Worm (Caenorhabditis elegans) whole organism, L4 larva: ENCODE data around the gene Y75B8A.8.
A peak's percentile ranks its signal among the peaks of the same experiment; 100 is the strongest.

Experiments
- F37D6.2 ChIP-seq: sonication (generic microtip); optimal IDR thresholded peaks from 2 replicates; lab custom pipeline; 2016; ENCODE audit warnings: mild to moderate bottlenecking, missing genetic modification characterization, missing compliant biosample characterization
- T20F7.1 ChIP-seq: fragments of 200-800 bp; sonication (Bioruptor generic); optimal IDR thresholded peaks from 2 replicates; lab custom pipeline; 2018; ENCODE audit warnings: mild to moderate bottlenecking, missing genetic modification characterization, missing compliant biosample characterization
- T26A8.4 ChIP-seq: fragments of 200-800 bp; sonication (Bioruptor generic); IDR thresholded peaks from 2 replicates; pipeline ENCODE4 v1.3.6; 2022; ENCODE audit warnings: missing genetic modification characterization, missing compliant biosample characterization
- Y105C5A.15 ChIP-seq: fragments of 200-800 bp; sonication (Bioruptor generic); IDR thresholded peaks from 2 replicates; pipeline ENCODE4 v1.3.6; 2022; ENCODE audit warnings: missing genetic modification characterization, missing compliant biosample characterization
- Y48G9A.11 ChIP-seq: fragments of 200-800 bp; sonication (Bioruptor generic); IDR thresholded peaks from 2 replicates; pipeline ENCODE4 v1.3.6; 2022; ENCODE audit warnings: missing genetic modification reagents, missing genetic modification characterization, missing compliant biosample characterization
- Y75B8A.6 ChIP-seq: fragments of 200-800 bp; sonication (Bioruptor generic); IDR thresholded peaks from 2 replicates; pipeline ENCODE4 v1.3.6; 2022; ENCODE audit warnings: missing genetic modification reagents, missing genetic modification characterization, missing compliant biosample characterization
- arid-1 ChIP-seq: fragments of 200-800 bp; sonication (Bioruptor generic); conservative IDR thresholded peaks from 2 replicates; pipeline ENCODE4 v1.3.6; 2022; ENCODE audit warnings: missing genetic modification reagents, missing genetic modification characterization, missing compliant biosample characterization
- ceh-28 ChIP-seq: fragments of 150-350 bp; optimal IDR thresholded peaks from 2 replicates; lab custom pipeline; 2014; ENCODE audit warnings: missing biosample characterization, missing genetic modification reagents, missing genetic modification characterization
- ces-1 ChIP-seq: fragments of 150-350 bp; sonication (generic microtip); optimal IDR thresholded peaks from 4 replicates; lab custom pipeline; 2014; ENCODE audit warnings: missing biosample characterization, missing genetic modification reagents, missing genetic modification characterization
- daf-12 ChIP-seq: fragments of 150-350 bp; optimal IDR thresholded peaks from 2 replicates; lab custom pipeline; 2014; ENCODE audit warnings: missing biosample characterization, missing genetic modification reagents, missing genetic modification characterization
- daf-16 ChIP-seq, 3 experiments: sonication (generic microtip); optimal IDR thresholded peaks; 2 replicates each; lab custom pipeline; 2016 to 2017; ENCODE audit warnings: missing genetic modification characterization in 3 of 3, missing genetic modification reagents in 3 of 3, mild to moderate bottlenecking in 2 of 3, missing compliant biosample characterization in 2 of 3, missing biosample characterization in 1 of 3, moderate library complexity in 1 of 3
- daf-19 ChIP-seq: fragments of 200-800 bp; sonication (Bioruptor generic); conservative IDR thresholded peaks from 2 replicates; pipeline ENCODE4 v1.3.6; 2022; ENCODE audit warnings: missing genetic modification characterization, missing compliant biosample characterization
- daf-8 ChIP-seq: fragments of 200-800 bp; sonication (Bioruptor generic); IDR thresholded peaks from 2 replicates; pipeline ENCODE4 v1.3.6; 2022; ENCODE audit warnings: missing genetic modification characterization, missing compliant biosample characterization
- dmd-8 ChIP-seq: fragments of 200-800 bp; sonication (Bioruptor generic); IDR thresholded peaks from 2 replicates; pipeline ENCODE4 v1.3.6; 2022; ENCODE audit warnings: missing genetic modification characterization, missing compliant biosample characterization
- dpl-1 ChIP-seq: fragments of 150-350 bp; optimal IDR thresholded peaks from 2 replicates; lab custom pipeline; 2014; ENCODE audit warnings: missing biosample characterization, missing genetic modification reagents, missing genetic modification characterization
- duxl-1 ChIP-seq: sonication (generic microtip); optimal IDR thresholded peaks from 2 replicates; lab custom pipeline; 2016; ENCODE audit warnings: mild to moderate bottlenecking, missing genetic modification characterization, moderate library complexity, missing compliant biosample characterization; ENCODE audit not compliant: poor library complexity
- dve-1 ChIP-seq: sonication (generic microtip); optimal IDR thresholded peaks from 2 replicates; lab custom pipeline; 2017; ENCODE audit warnings: antibody characterized with exemption, mild to moderate bottlenecking, missing genetic modification characterization, missing compliant biosample characterization; ENCODE audit not compliant: insufficient read depth
- egl-27 ChIP-seq: sonication (generic microtip); optimal IDR thresholded peaks from 3 replicates; lab custom pipeline; 2017; ENCODE audit warnings: missing biosample characterization, missing genetic modification reagents, missing genetic modification characterization
- fos-1 ChIP-seq: fragments of 150-350 bp; optimal IDR thresholded peaks from 2 replicates; lab custom pipeline; 2014; ENCODE audit warnings: missing biosample characterization, missing genetic modification characterization
- gei-8 ChIP-seq: fragments of 200-800 bp; sonication (Bioruptor generic); optimal IDR thresholded peaks from 2 replicates; lab custom pipeline; 2018; ENCODE audit warnings: mild to moderate bottlenecking, missing genetic modification characterization, missing compliant biosample characterization
- hlh-11 ChIP-seq: fragments of 200-800 bp; sonication (Bioruptor generic); optimal IDR thresholded peaks from 2 replicates; lab custom pipeline; 2018; ENCODE audit warnings: mild to moderate bottlenecking, missing genetic modification characterization, missing compliant biosample characterization
- hlh-30 ChIP-seq: sonication (generic microtip); optimal IDR thresholded peaks from 2 replicates; lab custom pipeline; 2017; ENCODE audit warnings: antibody characterized with exemption, mild to moderate bottlenecking, missing genetic modification characterization, missing compliant biosample characterization; ENCODE audit not compliant: insufficient read depth
- lin-1 ChIP-seq: fragments of 200-800 bp; sonication (Bioruptor generic); IDR thresholded peaks from 2 replicates; pipeline ENCODE4 v1.3.6; 2022; ENCODE audit warnings: missing genetic modification reagents, missing genetic modification characterization, missing compliant biosample characterization
- lin-29 ChIP-seq: fragments of 200-800 bp; sonication (Bioruptor generic); IDR thresholded peaks from 2 replicates; pipeline ENCODE4 v1.3.6; 2022; ENCODE audit warnings: missing genetic modification reagents, missing genetic modification characterization, missing compliant biosample characterization
- lin-38 ChIP-seq: fragments of 200-800 bp; sonication (Bioruptor generic); IDR thresholded peaks from 2 replicates; pipeline ENCODE4 v1.3.6; 2022; ENCODE audit warnings: missing genetic modification reagents, missing genetic modification characterization, missing compliant biosample characterization
- lin-39 ChIP-seq: fragments of 150-350 bp; optimal IDR thresholded peaks from 2 replicates; lab custom pipeline; 2014; ENCODE audit warnings: missing biosample characterization, missing genetic modification reagents, missing genetic modification characterization
- lsy-2 ChIP-seq, 2 experiments: fragments of 150-350 bp in 1 of 2; sonication (generic microtip) in 1 of 2; optimal IDR thresholded peaks; 2 replicates each; lab custom pipeline; 2014 to 2017; ENCODE audit warnings: missing biosample characterization in 2 of 2, missing genetic modification characterization in 2 of 2
- madf-5 ChIP-seq, 2 experiments: fragments of 200-800 bp; sonication (Bioruptor generic); IDR thresholded peaks; 2 replicates each; pipeline ENCODE4 v1.3.6; 2022; ENCODE audit warnings: missing compliant biosample characterization in 2 of 2, missing genetic modification characterization in 2 of 2
- mdl-1 ChIP-seq, 2 experiments: fragments of 150-350 bp in 1 of 2; sonication (generic microtip) in 1 of 2; optimal IDR thresholded peaks; 2 replicates each; lab custom pipeline; 2014 to 2017; ENCODE audit warnings: missing biosample characterization in 2 of 2, missing genetic modification characterization in 2 of 2
- mep-1 ChIP-seq: fragments of 150-350 bp; sonication (generic microtip); optimal IDR thresholded peaks from 3 replicates; lab custom pipeline; 2014; ENCODE audit warnings: missing biosample characterization, missing genetic modification characterization
- mes-2 ChIP-seq: sonication (generic microtip); optimal IDR thresholded peaks from 2 replicates; lab custom pipeline; 2016; ENCODE audit warnings: missing genotype, mild to moderate bottlenecking, missing genetic modification characterization, missing compliant biosample characterization; ENCODE audit not compliant: poor library complexity, severe bottlenecking
- nhr-102 ChIP-seq: sonication (generic microtip); optimal IDR thresholded peaks from 2 replicates; lab custom pipeline; 2016; ENCODE audit warnings: mild to moderate bottlenecking, missing genetic modification characterization, moderate library complexity, missing compliant biosample characterization
- nhr-11 ChIP-seq: fragments of 150-350 bp; optimal IDR thresholded peaks from 2 replicates; lab custom pipeline; 2014; ENCODE audit warnings: missing biosample characterization, missing genetic modification characterization
- nhr-237 ChIP-seq: sonication (generic microtip); optimal IDR thresholded peaks from 2 replicates; lab custom pipeline; 2017; ENCODE audit warnings: missing biosample characterization, missing genetic modification characterization
- nhr-41 ChIP-seq: fragments of 200-800 bp; sonication (Bioruptor generic); IDR thresholded peaks from 2 replicates; pipeline ENCODE4 v1.3.6; 2022; ENCODE audit warnings: missing genetic modification reagents, missing genetic modification characterization, missing compliant biosample characterization
- nhr-42 ChIP-seq: fragments of 200-800 bp; sonication (Bioruptor generic); IDR thresholded peaks from 2 replicates; pipeline ENCODE4 v1.3.6; 2022; ENCODE audit warnings: missing genetic modification characterization, missing compliant biosample characterization
- nhr-76 ChIP-seq: fragments of 150-350 bp; optimal IDR thresholded peaks from 2 replicates; lab custom pipeline; 2014; ENCODE audit warnings: missing biosample characterization, missing genetic modification characterization
- php-3 ChIP-seq: fragments of 200-800 bp; sonication (Bioruptor generic); IDR thresholded peaks from 2 replicates; pipeline ENCODE4 v1.3.6; 2022; ENCODE audit warnings: missing genetic modification reagents, missing genetic modification characterization, missing compliant biosample characterization
- sdz-12 ChIP-seq: fragments of 200-800 bp; sonication (Bioruptor generic); optimal IDR thresholded peaks from 2 replicates; lab custom pipeline; 2018; ENCODE audit warnings: mild to moderate bottlenecking, missing genetic modification characterization, missing compliant biosample characterization
- set-16 ChIP-seq: fragments of 200-800 bp; sonication (Bioruptor generic); IDR thresholded peaks from 2 replicates; pipeline ENCODE4 v1.3.6; 2022; ENCODE audit warnings: missing genetic modification reagents, missing genetic modification characterization, missing compliant biosample characterization
- snpc-1.2 ChIP-seq: fragments of 200-800 bp; sonication (Bioruptor generic); IDR thresholded peaks from 2 replicates; pipeline ENCODE4 v1.3.6; 2022; ENCODE audit warnings: missing genetic modification reagents, missing genetic modification characterization, missing compliant biosample characterization
- tra-1 ChIP-seq: fragments of 200-800 bp; sonication (Bioruptor generic); IDR thresholded peaks from 2 replicates; pipeline ENCODE4 v1.3.6; 2022; ENCODE audit warnings: missing genetic modification reagents, missing genetic modification characterization, missing compliant biosample characterization
- unc-62 ChIP-seq, 3 experiments: fragments of 150-350 bp in 1 of 3; sonication (generic microtip); optimal IDR thresholded peaks in 2 of 3; peaks in 1 of 3; 1 replicate in 1 of 3; 2 replicates in 2 of 3; lab custom pipeline; 2014 to 2017; ENCODE audit warnings: missing biosample characterization in 3 of 3, missing genetic modification characterization in 3 of 3, missing genetic modification reagents in 3 of 3, missing genotype in 1 of 3
- vab-7 ChIP-seq: fragments of 200-800 bp; sonication (Bioruptor generic); IDR thresholded peaks from 2 replicates; pipeline ENCODE4 v1.3.6; 2022; ENCODE audit warnings: missing genetic modification reagents, missing genetic modification characterization, missing compliant biosample characterization
- zip-11 ChIP-seq: fragments of 200-800 bp; sonication (Bioruptor generic); IDR thresholded peaks from 2 replicates; pipeline ENCODE4 v1.3.6; 2022; ENCODE audit warnings: missing genetic modification characterization, missing compliant biosample characterization

The Y75B8A.8 gene

DNA sequence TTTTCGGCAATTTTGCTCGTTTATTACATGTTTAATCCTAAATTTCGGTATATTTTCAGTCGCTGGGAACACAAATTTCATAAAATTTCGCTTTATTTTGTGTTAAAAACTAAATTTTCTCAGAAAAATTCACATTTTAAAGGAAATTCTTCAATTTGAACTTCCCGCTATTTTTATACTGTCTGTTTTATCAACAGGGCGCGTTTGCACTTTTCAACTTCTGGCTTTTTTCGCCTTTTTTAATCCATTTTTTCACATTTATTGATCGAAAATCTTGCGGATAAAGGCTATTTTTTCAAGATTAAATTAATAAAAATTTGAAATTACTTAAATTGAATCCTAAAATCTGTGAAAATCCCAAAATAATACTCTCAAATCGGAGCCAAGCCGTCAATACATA, 8.4 kb upstream of the Y75B8A.8 start:
- TF ChIP-seq vab-7 (GFP tag; lab: Robert Waterston, UW) (no peak), madf-5 (GFP tag; IDR thresholded peaks at IDR 0.05; lab: Robert Waterston, UW) (no peak), nhr-41 (no peak), mdl-1 (tag; optimal IDR thresholded peaks at IDR 0.05; lab: Kevin White, UChicago) (no peak), nhr-237 (tag; lab: Kevin White, UChicago) (no peak), daf-12 (tag; lab: Kevin White, UChicago) (no peak), nhr-102 (no peak), set-16 (GFP tag; lab: Robert Waterston, UW) (no peak), hlh-30 (tag; lab: Kevin White, UChicago) (peak; percentile 5), nhr-42 (GFP tag; lab: Robert Waterston, UW) (no peak), lin-38 (GFP tag; lab: Robert Waterston, UW) (peak; percentile 93), Y48G9A.11 (no peak), tra-1 (no peak), F37D6.2 (tag; lab: Kevin White, UChicago) (no peak), hlh-11 (tag; lab: Kevin White, UChicago) (no peak), mes-2 (tag; lab: Kevin White, UChicago) (peak; percentile 38), nhr-11 (tag; lab: Kevin White, UChicago) (no peak), daf-16 (GFP tag; optimal IDR thresholded peaks at IDR 0.05; lab: Kevin White, UChicago) (no peak), daf-16 (tag; optimal IDR thresholded peaks at IDR 0.05; lab: Kevin White, UChicago) (no peak), duxl-1 (tag; lab: Kevin White, UChicago) (no peak), T26A8.4 (GFP tag; lab: Robert Waterston, UW) (no peak), daf-19 (GFP tag; lab: Robert Waterston, UW) (no peak), dpl-1 (GFP tag; lab: Kevin White, UChicago) (peak; percentile 91), lin-1 (GFP tag; lab: Robert Waterston, UW) (no peak), gei-8 (GFP tag; lab: Kevin White, UChicago) (no peak), lsy-2 (tag; optimal IDR thresholded peaks at IDR 0.05; lab: Kevin White, UChicago) (peak in 1 of 2 experiments; percentile 71), mep-1 (peak; percentile 28), php-3 (no peak), T20F7.1 (GFP tag; lab: Kevin White, UChicago) (no peak), dve-1 (tag; lab: Kevin White, UChicago) (peak; percentile 21), nhr-76 (tag; lab: Kevin White, UChicago) (no peak), snpc-1.2 (GFP tag; lab: Robert Waterston, UW) (no peak), ceh-28 (tag; lab: Kevin White, UChicago) (no peak)

DNA sequence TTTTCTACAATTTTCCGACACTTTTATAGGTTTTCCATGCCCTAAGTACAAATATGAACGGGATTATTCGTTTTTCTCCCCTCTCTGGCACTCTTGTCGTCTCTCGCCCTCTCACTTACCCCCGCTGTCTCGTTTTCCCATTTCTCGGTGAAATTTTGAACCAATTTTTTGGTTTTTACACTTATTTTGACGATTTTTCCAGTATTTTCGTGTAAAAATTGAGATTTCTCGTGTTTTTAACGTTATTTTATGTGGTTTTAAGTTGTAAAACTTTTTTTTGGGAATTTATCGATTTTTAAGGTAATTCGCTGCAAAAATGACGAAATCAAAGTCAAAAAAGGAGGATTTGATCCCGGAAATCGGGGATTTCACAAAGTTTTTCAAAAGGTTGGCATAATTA, 8.0 kb upstream of the Y75B8A.8 start, which contains the start of gene Y75B8A.7:
Gene Y75B8A.7, plus strand, starts transcription at position 301 of the 400 bp plus-strand sequence.
- TF ChIP-seq daf-8 (GFP tag; lab: Robert Waterston, UW) (no peak), Y75B8A.6 (GFP tag; lab: Robert Waterston, UW) (no peak), ces-1 (GFP tag; lab: Kevin White, UChicago) (no peak), duxl-1 (tag; lab: Kevin White, UChicago) (no peak), unc-62 (GFP tag; optimal IDR thresholded peaks at IDR 0.05 in 1 of 2; lab: Kevin White, UChicago) (no peak), unc-62 (tag; optimal IDR thresholded peaks at IDR 0.05; lab: Kevin White, UChicago) (no peak), daf-19 (GFP tag; lab: Robert Waterston, UW) (no peak)
- TF ChIP-seq, all 104 proteins: peak for 0

DNA sequence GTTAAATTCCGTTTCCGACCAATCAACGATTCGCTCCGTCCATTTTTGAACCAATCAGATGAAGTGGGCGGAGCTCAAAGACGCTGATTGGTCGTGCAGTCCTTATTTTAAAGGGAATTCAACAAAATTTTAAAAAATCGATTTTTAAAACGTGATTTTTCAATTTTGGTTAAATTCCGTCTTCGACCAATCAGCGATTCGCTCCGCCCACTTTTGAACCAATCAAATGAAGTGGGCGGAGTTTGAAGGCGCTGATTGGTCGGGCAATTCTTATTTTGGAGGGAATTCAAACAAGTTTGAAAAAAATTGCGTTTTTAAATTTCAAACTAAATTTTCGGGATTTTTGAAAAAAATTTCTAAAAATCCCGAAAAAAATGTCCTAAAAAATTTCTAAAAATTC, 7.0 kb upstream of the Y75B8A.8 start:
- TF ChIP-seq lsy-2 (tag; optimal IDR thresholded peaks at IDR 0.05; lab: Kevin White, UChicago) (no peak), ceh-28 (tag; lab: Kevin White, UChicago) (no peak), dmd-8 (GFP tag; lab: Robert Waterston, UW) (no peak), Y105C5A.15 (GFP tag; lab: Robert Waterston, UW) (no peak), fos-1 (tag; lab: Kevin White, UChicago) (no peak), nhr-237 (tag; lab: Kevin White, UChicago) (no peak), zip-11 (no peak), lin-39 (tag; lab: Kevin White, UChicago) (no peak), egl-27 (tag; lab: Kevin White, UChicago) (no peak), lin-29 (GFP tag; lab: Robert Waterston, UW) (no peak), sdz-12 (GFP tag; lab: Kevin White, UChicago) (no peak), arid-1 (GFP tag; lab: Robert Waterston, UW) (no peak), tra-1 (no peak)
